Worm (Caenorhabditis elegans): ENCODE data around the gene C18G1.8.

DNA sequence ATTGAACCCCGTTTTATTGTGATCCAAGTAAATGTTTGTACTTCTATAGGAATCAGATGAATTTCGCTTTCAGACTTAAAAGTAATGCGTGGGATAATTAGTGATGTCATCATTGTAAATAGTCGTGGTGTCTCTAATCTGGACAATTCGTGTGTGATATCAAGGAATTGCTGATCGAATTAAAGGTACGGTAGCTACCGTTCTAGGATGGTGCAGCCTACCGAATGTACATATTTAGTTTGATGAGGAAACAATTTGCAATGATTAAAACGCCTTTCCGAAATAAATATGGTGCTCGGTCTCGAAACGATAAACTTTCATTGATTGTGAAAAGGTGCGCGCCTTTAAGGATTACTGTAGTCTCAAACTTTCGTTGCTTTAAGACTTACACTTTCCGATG lies 7.9 kb downstream of the C18G1.8 start:
- no peak for TF ChIP-seq B0310.2 (tag; optimal IDR thresholded peaks at IDR 0.05)
- TF ChIP-seq ceh-36 (tag; optimal IDR thresholded peaks at IDR 0.05), result no peak
